Worm (Caenorhabditis elegans) whole organism, L3 larva: ENCODE measurements around the gene ceh-60.

Source experiments
- ZK546.5 ChIP-seq: sonication (generic microtip); optimal IDR thresholded peaks from 2 replicates; lab custom pipeline; 2017; ENCODE audit warnings: missing biosample characterization, missing genetic modification characterization
- aly-2 ChIP-seq: fragments of 150-350 bp; optimal IDR thresholded peaks from 2 replicates; lab custom pipeline; 2014; ENCODE audit warnings: missing biosample characterization, missing genetic modification characterization
- eor-1 ChIP-seq, 2 experiments: fragments of 150-350 bp; optimal IDR thresholded peaks; 2 replicates each; lab custom pipeline; 2014 to 2018; ENCODE audit warnings: missing biosample characterization in 2 of 2, missing genetic modification characterization in 2 of 2
- fkh-10 ChIP-seq: sonication (generic microtip); optimal IDR thresholded peaks from 2 replicates; lab custom pipeline; 2017; ENCODE audit warnings: missing biosample characterization, missing genetic modification reagents, missing genetic modification characterization
- nhr-25 ChIP-seq: sonication (generic microtip); optimal IDR thresholded peaks from 2 replicates; lab custom pipeline; 2017; ENCODE audit warnings: missing biosample characterization, missing genetic modification characterization
- unc-62 ChIP-seq: fragments of 150-350 bp; sonication (generic microtip); optimal IDR thresholded peaks from 4 replicates; lab custom pipeline; 2014; ENCODE audit warnings: missing biosample characterization, missing genetic modification reagents, missing genetic modification characterization
- zag-1 ChIP-seq: fragments of 150-350 bp; optimal IDR thresholded peaks from 2 replicates; lab custom pipeline; 2014; ENCODE audit warnings: missing biosample characterization, missing genetic modification characterization
- ztf-11 ChIP-seq: fragments of 150-350 bp; optimal IDR thresholded peaks from 2 replicates; lab custom pipeline; 2014; ENCODE audit warnings: missing biosample characterization, missing genetic modification characterization
- ztf-4 ChIP-seq: fragments of 150-350 bp; optimal IDR thresholded peaks from 2 replicates; lab custom pipeline; 2014; ENCODE audit warnings: missing biosample characterization, missing genetic modification characterization

- TF ChIP-seq unc-62 (GFP tag; lab: Kevin White, UChicago), result no peak
- no peak for TF ChIP-seq nhr-25 (tag; lab: Kevin White, UChicago)
- no peak for TF ChIP-seq aly-2 (tag; lab: Kevin White, UChicago)
- TF ChIP-seq ztf-4, result no peak
- TF ChIP-seq eor-1 (tag; optimal IDR thresholded peaks at IDR 0.05; lab: Kevin White, UChicago), result no peak
- no peak for TF ChIP-seq fkh-10 (GFP tag; lab: Kevin White, UChicago)
- TF ChIP-seq zag-1, result no peak
- no peak for TF ChIP-seq ZK546.5
- TF ChIP-seq ztf-11 (tag; lab: Kevin White, UChicago), result no peak
Observed at ce11 chrX:6530046-6530445, at the start of gene ceh-60.
